Fruit fly (Drosophila melanogaster) whole organism, embryonic: Measurements from ENCODE around the gene CG9673.
A peak's percentile ranks its signal among the peaks of the same experiment; 100 is the strongest.

Source experiments
- CG1024 ChIP-seq: fragments of 200-800 bp; sonication (Bioruptor generic); IDR thresholded peaks from 2 replicates; pipeline ENCODE4 v1.3.6; 2022; ENCODE audit warnings: missing biosample characterization, missing genetic modification characterization
- CG10565 ChIP-seq: fragments of 200-800 bp; sonication (Bioruptor generic); optimal IDR thresholded peaks from 3 replicates; lab custom pipeline; 2016; ENCODE audit warnings: missing biosample characterization, mild to moderate bottlenecking, missing genetic modification characterization
- CG11504 ChIP-seq: fragments of 200-800 bp; sonication (Bioruptor generic); optimal IDR thresholded peaks from 3 replicates; lab custom pipeline; 2019; ENCODE audit warnings: missing biosample characterization, mild to moderate bottlenecking, missing genetic modification characterization, moderate library complexity
- CG16779 ChIP-seq: fragments of 200-800 bp; sonication (Bioruptor generic); IDR thresholded peaks from 2 replicates; pipeline ENCODE4 v1.3.6; 2022; ENCODE audit warnings: missing biosample characterization, missing genetic modification characterization
- CTCF ChIP-seq: fragments of 200-800 bp; sonication (Bioruptor generic); optimal IDR thresholded peaks from 2 replicates; lab custom pipeline; 2017; ENCODE audit warnings: missing biosample characterization, mild to moderate bottlenecking, missing genetic modification characterization, moderate library complexity
- Dll ChIP-seq: fragments of 200-800 bp; sonication (Bioruptor generic); IDR thresholded peaks from 4 replicates; pipeline ENCODE4 v1.3.6; 2022; ENCODE audit warnings: missing biosample characterization, missing genetic modification characterization; ENCODE audit not compliant: partially characterized antibody
- fru ChIP-seq: fragments of >200 bp; optimal IDR thresholded peaks from 2 replicates; lab custom pipeline; 2017
- zfh2 ChIP-seq: fragments of 200-800 bp; sonication (Bioruptor generic); optimal IDR thresholded peaks from 2 replicates; lab custom pipeline; 2016; ENCODE audit warnings: missing biosample characterization, missing genetic modification characterization

dm6 chrX:16691440-16691839 is 12.2 kb downstream of the CG9673 start:
- TF ChIP-seq CG10565 (GFP tag; lab: Kevin White, UChicago): peak; percentile 50
- peak; percentile 87 for TF ChIP-seq CG1024 (GFP tag; lab: Robert Waterston, UW)
- peak; percentile 33 for TF ChIP-seq zfh2 (GFP tag; lab: Kevin White, UChicago)
- TF ChIP-seq fru (lab: Kevin White, UChicago): no peak
- TF ChIP-seq CTCF (GFP tag; lab: Kevin White, UChicago): peak; percentile 49
- no peak for TF ChIP-seq Dll
- peak; percentile 88 for TF ChIP-seq CG11504 (tag; lab: Kevin White, UChicago)
- peak; percentile 67; the same call in 1 of the 2 replicates for TF ChIP-seq CG16779 (GFP tag; lab: Robert Waterston, UW)
